Fruit fly (Drosophila melanogaster) whole organism, embryonic: ENCODE data around the gene Fkbp59.
A peak's percentile ranks its signal among the peaks of the same experiment; 100 is the strongest.

Experiments used
- ATbp ChIP-seq: fragments of 200-800 bp; sonication (Bioruptor generic); optimal IDR thresholded peaks from 2 replicates; lab custom pipeline; 2017; ENCODE audit warnings: missing biosample characterization, mild to moderate bottlenecking, missing genetic modification characterization, missing genetic modification reagents
- Ada2b ChIP-seq: fragments of 200-800 bp; sonication (Bioruptor generic); IDR thresholded peaks from 2 replicates; pipeline ENCODE4 v1.3.6; 2022; ENCODE audit warnings: missing biosample characterization, missing genetic modification characterization
- Bgb ChIP-seq: fragments of 200-800 bp; sonication (Bioruptor generic); IDR thresholded peaks from 2 replicates; pipeline ENCODE4 v1.3.6; 2022; ENCODE audit warnings: missing biosample characterization, missing genetic modification characterization; ENCODE audit not compliant: partially characterized antibody
- CG10366 ChIP-seq: fragments of 200-800 bp; sonication (Bioruptor generic); IDR thresholded peaks from 2 replicates; pipeline ENCODE4 v1.3.6; 2022; ENCODE audit warnings: missing biosample characterization, missing genetic modification characterization
- CG12942 ChIP-seq: fragments of 200-800 bp; sonication (Bioruptor generic); optimal IDR thresholded peaks from 3 replicates; lab custom pipeline; 2016; ENCODE audit warnings: missing biosample characterization, missing genetic modification characterization
- CG18764 ChIP-seq: fragments of 200-800 bp; sonication (Bioruptor generic); optimal IDR thresholded peaks from 3 replicates; lab custom pipeline; 2016; ENCODE audit warnings: missing biosample characterization, missing genetic modification characterization
- CG2116 ChIP-seq: fragments of 200-800 bp; sonication (Bioruptor generic); optimal IDR thresholded peaks from 3 replicates; lab custom pipeline; 2018; ENCODE audit warnings: missing biosample characterization, mild to moderate bottlenecking, missing genetic modification characterization
- CG2120 ChIP-seq: fragments of 200-800 bp; sonication (Bioruptor generic); optimal IDR thresholded peaks from 3 replicates; lab custom pipeline; 2016; ENCODE audit warnings: missing biosample characterization, missing genetic modification characterization
- CG32772 ChIP-seq: fragments of 200-800 bp; sonication (Bioruptor generic); IDR thresholded peaks from 2 replicates; pipeline ENCODE4 v1.3.6; 2022; ENCODE audit warnings: missing biosample characterization, missing genetic modification characterization
- CG33213 ChIP-seq: fragments of 200-800 bp; sonication (Bioruptor generic); optimal IDR thresholded peaks from 3 replicates; lab custom pipeline; 2016; ENCODE audit warnings: missing biosample characterization, missing genetic modification characterization
- CG3847 ChIP-seq: fragments of 200-800 bp; sonication (Bioruptor generic); IDR thresholded peaks from 2 replicates; pipeline ENCODE4 v1.3.6; 2022; ENCODE audit warnings: missing biosample characterization, missing genetic modification characterization
- CG7786 ChIP-seq: fragments of 200-800 bp; sonication (Bioruptor generic); optimal IDR thresholded peaks from 2 replicates; lab custom pipeline; 2016; ENCODE audit warnings: missing biosample characterization, missing genetic modification characterization
- CG9215 ChIP-seq: fragments of 200-800 bp; sonication (Bioruptor generic); IDR thresholded peaks from 2 replicates; pipeline ENCODE4 v1.3.6; 2022; ENCODE audit warnings: missing biosample characterization, missing genetic modification characterization
- CG9797 ChIP-seq: fragments of 200-800 bp; sonication (Bioruptor generic); optimal IDR thresholded peaks from 3 replicates; lab custom pipeline; 2018; ENCODE audit warnings: missing biosample characterization, mild to moderate bottlenecking, missing genetic modification characterization
- CG9932 ChIP-seq: fragments of 200-800 bp; sonication (Bioruptor generic); IDR thresholded peaks from 2 replicates; pipeline ENCODE4 v1.3.6; 2022; ENCODE audit warnings: missing biosample characterization, missing genetic modification characterization
- Dbx ChIP-seq: fragments of 200-800 bp; sonication (Bioruptor generic); IDR thresholded peaks from 3 replicates; pipeline ENCODE4 v1.3.6; 2022; ENCODE audit warnings: missing biosample characterization, missing genetic modification characterization
- Dll ChIP-seq: fragments of 200-800 bp; sonication (Bioruptor generic); IDR thresholded peaks from 4 replicates; pipeline ENCODE4 v1.3.6; 2022; ENCODE audit warnings: missing biosample characterization, missing genetic modification characterization; ENCODE audit not compliant: partially characterized antibody
- Dref ChIP-seq: fragments of 200-800 bp; sonication (Bioruptor generic); IDR thresholded peaks from 2 replicates; pipeline ENCODE4 v1.3.6; 2022; ENCODE audit warnings: missing biosample characterization, missing genetic modification characterization
- Gsc ChIP-seq: fragments of 200-800 bp; sonication (Bioruptor generic); IDR thresholded peaks from 2 replicates; pipeline ENCODE4 v1.3.6; 2022; ENCODE audit warnings: missing biosample characterization, missing genetic modification characterization
- Hr78 ChIP-seq, 2 experiments: fragments of 200-800 bp in 1 of 2; fragments of >200 bp in 1 of 2; sonication (Bioruptor generic) in 1 of 2; optimal IDR thresholded peaks; 2 replicates each; lab custom pipeline; 2017 to 2019; ENCODE audit warnings: missing biosample characterization in 2 of 2, missing genetic modification characterization in 2 of 2, mild to moderate bottlenecking in 1 of 2, moderate library complexity in 1 of 2
- MESR4 ChIP-seq: fragments of 200-800 bp; sonication (Bioruptor generic); optimal IDR thresholded peaks from 2 replicates; lab custom pipeline; 2018; ENCODE audit warnings: missing biosample characterization, mild to moderate bottlenecking, missing genetic modification characterization, moderate library complexity
- Meics ChIP-seq: fragments of 200-800 bp; sonication (Bioruptor generic); optimal IDR thresholded peaks from 2 replicates; lab custom pipeline; 2017; ENCODE audit warnings: missing biosample characterization, mild to moderate bottlenecking, missing genetic modification characterization
- Myb ChIP-seq: fragments of 200-800 bp; sonication (Bioruptor generic); optimal IDR thresholded peaks from 2 replicates; lab custom pipeline; 2016; ENCODE audit warnings: missing biosample characterization, missing genetic modification characterization
- Nf-YB ChIP-seq: fragments of 200-800 bp; sonication (Bioruptor generic); optimal IDR thresholded peaks from 3 replicates; lab custom pipeline; 2019; ENCODE audit warnings: missing biosample characterization, mild to moderate bottlenecking, missing genetic modification characterization, moderate library complexity
- NfI ChIP-seq: fragments of 200-800 bp; sonication (Bioruptor generic); optimal IDR thresholded peaks from 3 replicates; lab custom pipeline; 2018; ENCODE audit warnings: missing biosample characterization, mild to moderate bottlenecking, missing genetic modification characterization, moderate library complexity
- Pdp1 ChIP-seq, 2 experiments: fragments of 200-800 bp; sonication (Bioruptor generic); optimal IDR thresholded peaks; 3 replicates each; lab custom pipeline; 2016; ENCODE audit warnings: missing biosample characterization in 2 of 2, missing genetic modification characterization in 2 of 2, mild to moderate bottlenecking in 1 of 2, moderate library complexity in 1 of 2
- Poxn ChIP-seq: fragments of 200-800 bp; sonication (Bioruptor generic); IDR thresholded peaks from 2 replicates; pipeline ENCODE4 v1.3.6; 2022; ENCODE audit warnings: missing biosample characterization, missing genetic modification characterization
- Rfx ChIP-seq: fragments of 200-800 bp; sonication (Bioruptor generic); IDR thresholded peaks from 2 replicates; pipeline ENCODE4 v1.3.6; 2022; ENCODE audit warnings: missing biosample characterization, missing genetic modification characterization
- Scr ChIP-seq: fragments of 200-800 bp; sonication (Bioruptor generic); IDR thresholded peaks from 2 replicates; pipeline ENCODE4 v1.3.6; 2022; ENCODE audit warnings: missing biosample characterization, missing genetic modification characterization; ENCODE audit not compliant: partially characterized antibody
- Trl ChIP-seq, 3 experiments: fragments of >200 bp in 2 of 3; fragments of 200-800 bp in 1 of 3; sonication (Bioruptor generic) in 1 of 3; optimal IDR thresholded peaks; 2 replicates in 1 of 3; 3 replicates in 2 of 3; lab custom pipeline; 2016 to 2017; ENCODE audit warnings: missing biosample characterization in 1 of 3, missing genetic modification characterization in 1 of 3
- ab ChIP-seq: fragments of 200-800 bp; sonication (Bioruptor generic); optimal IDR thresholded peaks from 2 replicates; lab custom pipeline; 2016; ENCODE audit warnings: missing biosample characterization, missing genetic modification characterization
- ara ChIP-seq: fragments of 200-800 bp; sonication (Bioruptor generic); IDR thresholded peaks from 2 replicates; pipeline ENCODE4 v1.3.6; 2022; ENCODE audit warnings: missing biosample characterization, missing genetic modification characterization
- ash1 ChIP-seq: fragments of 200-800 bp; sonication (Bioruptor generic); optimal IDR thresholded peaks from 2 replicates; lab custom pipeline; 2018; ENCODE audit warnings: missing biosample characterization, mild to moderate bottlenecking, missing genetic modification characterization
- hb ChIP-seq: fragments of 200-800 bp; sonication (Bioruptor generic); IDR thresholded peaks from 3 replicates; pipeline ENCODE4 v1.3.6; 2022; ENCODE audit warnings: missing biosample characterization, missing genetic modification characterization; ENCODE audit not compliant: partially characterized antibody
- jumu ChIP-seq: fragments of 200-800 bp; sonication (Bioruptor generic); optimal IDR thresholded peaks from 3 replicates; lab custom pipeline; 2016; ENCODE audit warnings: missing biosample characterization, missing genetic modification characterization
- lbe ChIP-seq: fragments of 200-800 bp; sonication (Bioruptor generic); optimal IDR thresholded peaks from 2 replicates; lab custom pipeline; 2016; ENCODE audit warnings: missing biosample characterization, mild to moderate bottlenecking, missing genetic modification characterization
- lilli ChIP-seq: fragments of 200-800 bp; sonication (Bioruptor generic); optimal IDR thresholded peaks from 3 replicates; lab custom pipeline; 2016; ENCODE audit warnings: missing biosample characterization, missing genetic modification characterization
- lmd ChIP-seq: fragments of 200-800 bp; sonication (Bioruptor generic); IDR thresholded peaks from 2 replicates; pipeline ENCODE4 v1.3.6; 2022; ENCODE audit warnings: missing biosample characterization, missing genetic modification characterization
- lov ChIP-seq, 2 experiments: fragments of 200-800 bp in 1 of 2; fragments of >200 bp in 1 of 2; sonication (Bioruptor generic) in 1 of 2; IDR thresholded peaks in 1 of 2; optimal IDR thresholded peaks in 1 of 2; 2 replicates in 1 of 2; 3 replicates in 1 of 2; pipeline versions ENCODE4 v1.3.6 to Lab custom; 2017 to 2022; ENCODE audit warnings: missing biosample characterization in 1 of 2, missing genetic modification characterization in 1 of 2
- peb ChIP-seq: fragments of 200-800 bp; sonication (Bioruptor generic); IDR thresholded peaks from 2 replicates; pipeline ENCODE4 v1.3.6; 2022; ENCODE audit warnings: missing biosample characterization, missing genetic modification characterization
- pzg ChIP-seq: fragments of 200-800 bp; sonication (Bioruptor generic); optimal IDR thresholded peaks from 3 replicates; lab custom pipeline; 2018; ENCODE audit warnings: missing biosample characterization, mild to moderate bottlenecking, missing genetic modification characterization, moderate library complexity
- row ChIP-seq: fragments of 200-800 bp; sonication (Bioruptor generic); IDR thresholded peaks from 3 replicates; pipeline ENCODE4 v1.3.6; 2022; ENCODE audit warnings: missing biosample characterization, missing genetic modification characterization
- sim ChIP-seq: fragments of 200-800 bp; sonication (Bioruptor generic); IDR thresholded peaks from 2 replicates; pipeline ENCODE4 v1.3.6; 2022; ENCODE audit warnings: missing biosample characterization, missing genetic modification characterization
- tin ChIP-seq: fragments of 200-800 bp; sonication (Bioruptor generic); optimal IDR thresholded peaks from 3 replicates; lab custom pipeline; 2016; ENCODE audit warnings: missing biosample characterization, missing genetic modification characterization
- tll ChIP-seq, 2 experiments: fragments of 200-800 bp in 1 of 2; fragments of >200 bp in 1 of 2; sonication (Bioruptor generic) in 1 of 2; optimal IDR thresholded peaks; 2 replicates each; lab custom pipeline; 2017 to 2019; ENCODE audit warnings: missing biosample characterization in 2 of 2, missing genetic modification characterization in 2 of 2, mild to moderate bottlenecking in 1 of 2, moderate library complexity in 1 of 2
- usp ChIP-seq: fragments of >200 bp; optimal IDR thresholded peaks from 2 replicates; lab custom pipeline; 2017; ENCODE audit warnings: missing biosample characterization, missing genetic modification characterization
- zen2 ChIP-seq: fragments of 200-800 bp; sonication (Bioruptor generic); IDR thresholded peaks from 3 replicates; pipeline ENCODE4 v1.3.6; 2022; ENCODE audit warnings: missing biosample characterization, missing genetic modification characterization; ENCODE audit not compliant: partially characterized antibody
- zfh2 ChIP-seq: fragments of 200-800 bp; sonication (Bioruptor generic); optimal IDR thresholded peaks from 2 replicates; lab custom pipeline; 2016; ENCODE audit warnings: missing biosample characterization, missing genetic modification characterization

Gene Fkbp59

DNA sequence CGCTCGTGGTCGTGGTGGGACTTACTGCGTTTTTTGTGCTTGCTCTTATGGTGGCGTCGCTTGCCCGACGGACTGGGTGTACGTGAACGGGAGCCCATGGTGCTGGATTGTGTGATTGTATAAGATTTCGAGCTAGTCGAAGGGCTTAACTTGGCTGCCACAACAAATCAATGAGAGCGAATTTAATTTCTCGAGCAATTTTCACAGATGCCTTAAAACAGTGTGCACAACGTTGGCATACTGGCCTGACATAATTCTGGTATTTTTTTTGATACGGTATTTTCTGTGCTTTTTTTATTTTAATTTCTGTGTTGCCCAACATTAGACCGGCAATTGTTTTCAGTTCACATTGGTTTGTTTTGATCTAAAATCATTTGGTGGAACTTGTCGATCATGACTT lies 50.1 kb downstream of the Fkbp59 start, which contains the start of gene Arglu1 (continued):
- 0 out of 3 replicates have a peak, but pooled peaks have one; percentile 23 for TF ChIP-seq zen2 (GFP tag; lab: Robert Waterston, UW)
- TF ChIP-seq Myb (GFP tag; lab: Kevin White, UChicago) = peak; percentile 26
- peak; percentile 26; the same call in 1 of the 2 replicates for TF ChIP-seq lmd (GFP tag; lab: Robert Waterston, UW)
- peak; percentile 29 for TF ChIP-seq lbe (GFP tag; lab: Kevin White, UChicago)
- TF ChIP-seq peb (GFP tag; lab: Robert Waterston, UW) = no peak
- TF ChIP-seq MESR4 = peak; percentile 85
- TF ChIP-seq jumu (GFP tag; lab: Kevin White, UChicago) = peak; percentile 26
- no peak for TF ChIP-seq Scr (GFP tag; lab: Robert Waterston, UW)
- peak; percentile 66 for TF ChIP-seq CG9797
- TF ChIP-seq Poxn (GFP tag; lab: Robert Waterston, UW) = no peak
- 0 out of 2 replicates have a peak, but pooled peaks have one; percentile 34 for TF ChIP-seq Dref (GFP tag; lab: Robert Waterston, UW)
- no peak for TF ChIP-seq ab (GFP tag; lab: Kevin White, UChicago)
- peak in 1 of 2 experiments; percentile 81 for TF ChIP-seq Pdp1 (GFP tag; optimal IDR thresholded peaks at IDR 0.05; lab: Kevin White, UChicago)
- TF ChIP-seq Dll (GFP tag; lab: Robert Waterston, UW) = 0 out of 4 replicates have a peak, but pooled peaks have one; percentile 31
- peak; percentile 13 for TF ChIP-seq Meics (GFP tag; lab: Kevin White, UChicago)
- no peak for TF ChIP-seq Hr78 (GFP tag; optimal IDR thresholded peaks at IDR 0.05; lab: Kevin White, UChicago)
- TF ChIP-seq ATbp (GFP tag; lab: Kevin White, UChicago) = no peak
- peak; percentile 60 for TF ChIP-seq pzg (GFP tag; lab: Kevin White, UChicago)
- TF ChIP-seq CG32772 (GFP tag; lab: Robert Waterston, UW) = peak; percentile 77
- TF ChIP-seq CG7786 (GFP tag; lab: Kevin White, UChicago) = peak; percentile 33
- 0 out of 2 replicates have a peak, but pooled peaks have one; percentile 32 for TF ChIP-seq CG3847 (GFP tag; lab: Robert Waterston, UW)
- peak; percentile 37 for TF ChIP-seq CG33213 (GFP tag; lab: Kevin White, UChicago)
- TF ChIP-seq ash1 = no peak
- TF ChIP-seq sim (GFP tag; lab: Robert Waterston, UW) = no peak
- TF ChIP-seq Trl (optimal IDR thresholded peaks at IDR 0.05; lab: Kevin White, UChicago) = no peak
- TF ChIP-seq Trl (GFP tag; optimal IDR thresholded peaks at IDR 0.05; lab: Kevin White, UChicago) = peak; percentile 23
- TF ChIP-seq NfI (GFP tag; lab: Kevin White, UChicago) = peak; percentile 26
- peak; percentile 57; the same call in 1 of the 3 replicates for TF ChIP-seq Dbx (GFP tag; lab: Robert Waterston, UW)
- TF ChIP-seq CG10366 (GFP tag; lab: Robert Waterston, UW) = no peak
- peak; percentile 0 for TF ChIP-seq CG2116 (GFP tag; lab: Kevin White, UChicago)
- TF ChIP-seq hb = no peak
- TF ChIP-seq ara (GFP tag; lab: Robert Waterston, UW) = no peak
- TF ChIP-seq row = 0 out of 3 replicates have a peak, but pooled peaks have one; percentile 25
- no peak for TF ChIP-seq CG12942 (GFP tag; lab: Kevin White, UChicago)
- TF ChIP-seq CG9932 (GFP tag; lab: Robert Waterston, UW) = peak; percentile 69
- TF ChIP-seq CG18764 (GFP tag; lab: Kevin White, UChicago) = no peak
- no peak for TF ChIP-seq Ada2b
- TF ChIP-seq Rfx (GFP tag; lab: Robert Waterston, UW) = peak; percentile 61
- TF ChIP-seq CG2120 (GFP tag; lab: Kevin White, UChicago) = peak; percentile 46
- TF ChIP-seq zfh2 (GFP tag; lab: Kevin White, UChicago) = peak; percentile 58
- no peak for TF ChIP-seq tll (GFP tag; optimal IDR thresholded peaks at IDR 0.05; lab: Kevin White, UChicago)
- TF ChIP-seq lov (optimal IDR thresholded peaks at IDR 0.05; lab: Kevin White, UChicago) = no peak
- TF ChIP-seq lov (GFP tag; IDR thresholded peaks at IDR 0.05; lab: Robert Waterston, UW) = no peak
- no peak for TF ChIP-seq Bgb (GFP tag; lab: Robert Waterston, UW)
- TF ChIP-seq Nf-YB (GFP tag; lab: Kevin White, UChicago) = no peak
- no peak for TF ChIP-seq usp (GFP tag; lab: Kevin White, UChicago)
- TF ChIP-seq lilli (GFP tag; lab: Kevin White, UChicago) = peak; percentile 3
- TF ChIP-seq CG9215 (GFP tag; lab: Robert Waterston, UW) = no peak
- peak; percentile 22 for TF ChIP-seq tin (GFP tag; lab: Kevin White, UChicago)
- TF ChIP-seq Gsc (GFP tag; lab: Robert Waterston, UW) = no peak
